Worm (Caenorhabditis elegans) whole organism, mixed stage, embryonic: Measurements from ENCODE around the gene gst-23.

ENCODE experiments used
- M03D4.4 ChIP-seq: sonication (generic microtip); optimal IDR thresholded peaks from 2 replicates; lab custom pipeline; 2017; ENCODE audit warnings: mild to moderate bottlenecking, missing genetic modification characterization, missing compliant biosample characterization
- bed-3 ChIP-seq: fragments of 200-800 bp; sonication (Bioruptor generic); optimal IDR thresholded peaks from 3 replicates; lab custom pipeline; 2018; ENCODE audit warnings: mild to moderate bottlenecking, missing genetic modification characterization, moderate library complexity, missing compliant biosample characterization
- blmp-1 ChIP-seq: fragments of 150-350 bp; optimal IDR thresholded peaks from 2 replicates; lab custom pipeline; 2014; ENCODE audit warnings: missing biosample characterization, missing genetic modification characterization
- ceh-43 ChIP-seq: fragments of 200-800 bp; sonication (Bioruptor generic); optimal IDR thresholded peaks from 2 replicates; lab custom pipeline; 2018; ENCODE audit warnings: mild to moderate bottlenecking, missing genetic modification characterization, moderate library complexity, missing compliant biosample characterization
- ceh-83 ChIP-seq: fragments of 200-800 bp; sonication (Bioruptor generic); optimal IDR thresholded peaks from 2 replicates; lab custom pipeline; 2018; ENCODE audit warnings: mild to moderate bottlenecking, missing genetic modification characterization, missing compliant biosample characterization
- ces-1 ChIP-seq: fragments of 150-350 bp; optimal IDR thresholded peaks from 2 replicates; lab custom pipeline; 2014; ENCODE audit warnings: missing biosample characterization, missing genetic modification reagents, missing genetic modification characterization
- cnd-1 ChIP-seq: fragments of 200-800 bp; sonication (Bioruptor generic); optimal IDR thresholded peaks from 2 replicates; lab custom pipeline; 2018; ENCODE audit warnings: mild to moderate bottlenecking, missing genetic modification characterization, missing compliant biosample characterization
- drap-1 ChIP-seq: fragments of 200-800 bp; sonication (Bioruptor generic); optimal IDR thresholded peaks from 3 replicates; lab custom pipeline; 2018; ENCODE audit warnings: mild to moderate bottlenecking, missing genetic modification characterization, missing compliant biosample characterization
- elt-3 ChIP-seq: fragments of 150-350 bp; optimal IDR thresholded peaks from 2 replicates; lab custom pipeline; 2014; ENCODE audit warnings: missing biosample characterization, missing genetic modification characterization
- flh-1 ChIP-seq: fragments of 200-800 bp; sonication (Bioruptor generic); optimal IDR thresholded peaks from 2 replicates; lab custom pipeline; 2018; ENCODE audit warnings: mild to moderate bottlenecking, missing genetic modification characterization, moderate library complexity, missing compliant biosample characterization
- ham-2 ChIP-seq: fragments of 200-800 bp; sonication (Bioruptor generic); optimal IDR thresholded peaks from 2 replicates; lab custom pipeline; 2018; ENCODE audit warnings: mild to moderate bottlenecking, missing genetic modification characterization, missing compliant biosample characterization
- hlh-1 ChIP-seq: fragments of 150-350 bp; optimal IDR thresholded peaks from 2 replicates; lab custom pipeline; 2014; ENCODE audit warnings: missing biosample characterization, missing genetic modification reagents, missing genetic modification characterization
- lin-13 ChIP-seq: fragments of 150-350 bp; optimal IDR thresholded peaks from 2 replicates; lab custom pipeline; 2014; ENCODE audit warnings: missing biosample characterization, missing genetic modification characterization
- lin-32 ChIP-seq: fragments of 200-800 bp; sonication (Bioruptor generic); optimal IDR thresholded peaks from 2 replicates; lab custom pipeline; 2018; ENCODE audit warnings: mild to moderate bottlenecking, missing genetic modification characterization, missing compliant biosample characterization
- lsy-2 ChIP-seq: fragments of 150-350 bp; optimal IDR thresholded peaks from 2 replicates; lab custom pipeline; 2014; ENCODE audit warnings: missing biosample characterization, missing genetic modification characterization
- mab-5 ChIP-seq: fragments of 150-350 bp; optimal IDR thresholded peaks from 2 replicates; lab custom pipeline; 2014; ENCODE audit warnings: missing biosample characterization, missing genetic modification characterization
- mep-1 ChIP-seq: fragments of 150-350 bp; optimal IDR thresholded peaks from 2 replicates; lab custom pipeline; 2017; ENCODE audit warnings: missing biosample characterization, missing genetic modification reagents, missing genetic modification characterization, inconsistent platforms
- mls-2 ChIP-seq: sonication (generic microtip); optimal IDR thresholded peaks from 2 replicates; lab custom pipeline; 2016; ENCODE audit warnings: mild to moderate bottlenecking, missing genetic modification characterization, moderate library complexity, missing compliant biosample characterization
- nhr-12 ChIP-seq: fragments of 150-350 bp; optimal IDR thresholded peaks from 2 replicates; lab custom pipeline; 2014; ENCODE audit warnings: missing biosample characterization, missing genetic modification characterization
- nhr-2 ChIP-seq: fragments of 150-350 bp; optimal IDR thresholded peaks from 2 replicates; lab custom pipeline; 2014; ENCODE audit warnings: missing biosample characterization, missing genetic modification characterization
- nhr-237 ChIP-seq: fragments of 150-350 bp; optimal IDR thresholded peaks from 2 replicates; lab custom pipeline; 2014; ENCODE audit warnings: missing biosample characterization, missing genetic modification characterization
- nhr-28 ChIP-seq: fragments of 150-350 bp; optimal IDR thresholded peaks from 2 replicates; lab custom pipeline; 2014; ENCODE audit warnings: missing biosample characterization, missing genetic modification characterization
- nhr-76 ChIP-seq: sonication (generic microtip); optimal IDR thresholded peaks from 2 replicates; lab custom pipeline; 2017; ENCODE audit warnings: missing biosample characterization, missing genetic modification characterization
- pha-4 ChIP-seq: fragments of 150-350 bp; optimal IDR thresholded peaks from 2 replicates; lab custom pipeline; 2018; ENCODE audit warnings: missing biosample characterization, missing genetic modification reagents, missing genetic modification characterization
- sem-2 ChIP-seq: fragments of 200-800 bp; sonication (Bioruptor generic); optimal IDR thresholded peaks from 2 replicates; lab custom pipeline; 2018; ENCODE audit warnings: mild to moderate bottlenecking, missing genetic modification characterization, missing compliant biosample characterization
- sptf-1 ChIP-seq: sonication (generic microtip); optimal IDR thresholded peaks from 2 replicates; lab custom pipeline; 2017; ENCODE audit warnings: mild to moderate bottlenecking, missing genetic modification characterization, moderate library complexity, missing compliant biosample characterization
- tbx-8 ChIP-seq: fragments of 200-800 bp; sonication (Bioruptor generic); optimal IDR thresholded peaks from 2 replicates; lab custom pipeline; 2018; ENCODE audit warnings: mild to moderate bottlenecking, missing genetic modification characterization, moderate library complexity, missing compliant biosample characterization
- unc-120 ChIP-seq: sonication (generic microtip); optimal IDR thresholded peaks from 2 replicates; lab custom pipeline; 2017; ENCODE audit warnings: missing genetic modification characterization, missing compliant biosample characterization; ENCODE audit not compliant: poor library complexity, severe bottlenecking
- unc-39 ChIP-seq: fragments of 150-350 bp; optimal IDR thresholded peaks from 2 replicates; lab custom pipeline; 2014; ENCODE audit warnings: missing biosample characterization, missing genetic modification characterization
- unc-62 ChIP-seq: fragments of 150-350 bp; optimal IDR thresholded peaks from 2 replicates; lab custom pipeline; 2014; ENCODE audit warnings: missing biosample characterization, missing genetic modification reagents, missing genetic modification characterization
- zip-8 ChIP-seq: fragments of 150-350 bp; optimal IDR thresholded peaks from 2 replicates; lab custom pipeline; 2014; ENCODE audit warnings: missing biosample characterization, missing genetic modification characterization
- ztf-11 ChIP-seq: fragments of 150-350 bp; optimal IDR thresholded peaks from 2 replicates; lab custom pipeline; 2014; ENCODE audit warnings: missing biosample characterization, missing genetic modification characterization

Gene gst-23

DNA sequence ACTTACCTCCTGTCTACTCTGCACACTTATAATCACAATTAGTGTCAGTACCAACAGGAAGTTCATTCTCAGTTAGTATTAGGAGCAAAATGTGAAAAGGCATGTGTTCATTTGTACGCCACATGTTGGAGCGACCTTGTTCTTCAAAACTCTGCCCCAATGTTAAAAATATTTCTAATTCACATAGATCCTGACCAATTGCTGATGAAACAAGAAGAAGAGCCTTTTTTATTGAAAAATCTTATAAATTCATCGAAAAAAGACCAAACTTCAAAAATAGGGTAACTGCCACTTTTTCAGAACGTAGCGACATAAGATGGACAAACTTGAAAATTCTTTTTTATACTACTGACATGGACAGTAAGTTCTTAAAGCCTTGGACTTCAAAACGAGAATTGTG lies 23.1 kb downstream of the gst-23 start, which contains the start of gene T28A11.17:
TSS of gene T28A11.17 (minus strand) at position 101 of the 400 bp plus-strand sequence.
- TF ChIP-seq ham-2 (GFP tag; lab: Kevin White, UChicago) (no peak), unc-120 (tag; lab: Kevin White, UChicago) (no peak), nhr-2 (tag; lab: Kevin White, UChicago) (no peak), cnd-1 (tag; lab: Kevin White, UChicago) (no peak)

ce11 chrV:3267950-3268349 lies 24.9 kb downstream of the gst-23 start, which contains the start of gene T28A11.18:
Gene T28A11.18 (minus strand): TSS chrV:3268050.
- TF ChIP-seq unc-120 (tag; lab: Kevin White, UChicago): no peak
- TF ChIP-seq, all 35 proteins: peak for 0

- TF ChIP-seq blmp-1 (tag; lab: Kevin White, UChicago) (no peak), nhr-28 (tag; lab: Kevin White, UChicago) (no peak), ces-1 (GFP tag; lab: Kevin White, UChicago) (no peak), elt-3 (tag; lab: Kevin White, UChicago) (no peak), ceh-83 (GFP tag; lab: Kevin White, UChicago) (no peak), drap-1 (GFP tag; lab: Kevin White, UChicago) (no peak), M03D4.4 (no peak), mep-1 (no peak), nhr-237 (tag; lab: Kevin White, UChicago) (no peak), zip-8 (tag; lab: Kevin White, UChicago) (no peak), unc-62 (GFP tag; lab: Kevin White, UChicago) (no peak), lin-32 (no peak), nhr-12 (no peak), nhr-2 (tag; lab: Kevin White, UChicago) (no peak), unc-120 (tag; lab: Kevin White, UChicago) (no peak), flh-1 (GFP tag; lab: Kevin White, UChicago) (no peak), nhr-76 (no peak), bed-3 (GFP tag; lab: Kevin White, UChicago) (no peak), lin-13 (tag; lab: Kevin White, UChicago) (no peak)
Measured at ce11 chrV:3269407-3269806, 26.3 kb downstream of the gst-23 start, which contains the start of gene T28A11.19. Gene T28A11.19 (minus strand): TSS chrV:3269514.

- no peak for TF ChIP-seq sem-2 (GFP tag; lab: Kevin White, UChicago)
- TF ChIP-seq sptf-1 (tag; lab: Kevin White, UChicago): no peak
- TF ChIP-seq unc-62 (GFP tag; lab: Kevin White, UChicago): no peak
- no peak for TF ChIP-seq nhr-2 (tag; lab: Kevin White, UChicago)
- no peak for TF ChIP-seq nhr-12
- no peak for TF ChIP-seq ztf-11 (tag; lab: Kevin White, UChicago)
- no peak for TF ChIP-seq ceh-43 (GFP tag; lab: Kevin White, UChicago)
- TF ChIP-seq nhr-237 (tag; lab: Kevin White, UChicago): no peak
- TF ChIP-seq mab-5 (tag; lab: Kevin White, UChicago): no peak
- TF ChIP-seq tbx-8 (GFP tag; lab: Kevin White, UChicago): no peak
- no peak for TF ChIP-seq blmp-1 (tag; lab: Kevin White, UChicago)
- no peak for TF ChIP-seq lin-13 (tag; lab: Kevin White, UChicago)
- no peak for TF ChIP-seq M03D4.4
- TF ChIP-seq flh-1 (GFP tag; lab: Kevin White, UChicago): no peak
- TF ChIP-seq nhr-76: no peak
- TF ChIP-seq mls-2 (tag; lab: Kevin White, UChicago): no peak
Measured at ce11 chrV:3273156-3273555, 30.1 kb downstream of the gst-23 start, which contains the start of gene T28A11.20. Gene T28A11.20 (minus strand): TSS chrV:3273256.

- TF ChIP-seq lsy-2 (tag; lab: Kevin White, UChicago): no peak
- TF ChIP-seq tbx-8 (GFP tag; lab: Kevin White, UChicago): no peak
- no peak for TF ChIP-seq hlh-1 (tag; lab: Kevin White, UChicago)
- TF ChIP-seq ceh-83 (GFP tag; lab: Kevin White, UChicago): no peak
- TF ChIP-seq ceh-43 (GFP tag; lab: Kevin White, UChicago): no peak
- TF ChIP-seq unc-39: no peak
- no peak for TF ChIP-seq pha-4 (tag; lab: Kevin White, UChicago)
- TF ChIP-seq unc-120 (tag; lab: Kevin White, UChicago): no peak
- no peak for TF ChIP-seq lin-13 (tag; lab: Kevin White, UChicago)
- no peak for TF ChIP-seq nhr-12
- TF ChIP-seq drap-1 (GFP tag; lab: Kevin White, UChicago): no peak
- TF ChIP-seq nhr-237 (tag; lab: Kevin White, UChicago): no peak
- no peak for TF ChIP-seq ces-1 (GFP tag; lab: Kevin White, UChicago)
- TF ChIP-seq sem-2 (GFP tag; lab: Kevin White, UChicago): no peak
- TF ChIP-seq sptf-1 (tag; lab: Kevin White, UChicago): no peak
Measured at ce11 chrV:3273577-3274100, 30.6 kb downstream of the gst-23 start, which contains the start of gene T28A11.4. Gene T28A11.4 (plus strand): TSS chrV:3274050.
